Fruit fly (Drosophila melanogaster): ENCODE results near the gene CG7988.
A peak's percentile ranks its signal among the peaks of the same experiment; 100 is the strongest.

Gene CG7988

DNA sequence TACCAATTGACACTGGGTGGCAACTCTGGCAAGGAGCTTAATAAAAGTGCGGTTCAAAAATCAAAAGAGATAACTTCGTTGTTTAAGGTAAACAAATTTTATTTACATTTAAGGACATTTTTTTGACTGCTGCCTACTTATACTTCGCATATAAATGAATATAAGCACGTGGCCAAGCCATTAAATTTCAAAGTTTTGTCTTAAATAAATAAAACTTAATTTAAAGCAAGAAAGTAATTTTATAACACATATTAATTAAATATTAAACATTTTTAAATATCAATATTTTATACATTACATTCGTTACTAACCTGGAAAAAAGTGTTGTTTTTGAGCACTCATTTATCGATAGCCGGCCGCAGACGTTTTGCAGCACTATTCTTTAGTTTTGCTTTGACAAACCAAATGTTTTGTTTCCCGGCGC lies 31.6 kb upstream of the CG7988 start, which contains the start of the genes CG12321 and MED17 (continued):
- peak; percentile 88 for TF ChIP-seq E2f1 (GFP tag; IDR thresholded peaks at IDR 0.05)
- TF ChIP-seq E2f2 (GFP tag; IDR thresholded peaks at IDR 0.05): peak; percentile 73
- peak; percentile 54 for TF ChIP-seq CG10274 (GFP tag; optimal IDR thresholded peaks at IDR 0.05)
- TF ChIP-seq gem (tag; optimal IDR thresholded peaks at IDR 0.05): peak; percentile 92
- TF ChIP-seq CG2875 (GFP tag; optimal IDR thresholded peaks at IDR 0.05): peak; percentile 79
- TF ChIP-seq CG34422 (GFP tag; IDR thresholded peaks at IDR 0.05): peak; percentile 89
- TF ChIP-seq Fer2 (tag; optimal IDR thresholded peaks at IDR 0.05): peak; percentile 71
- no peak for TF ChIP-seq z (GFP tag; IDR thresholded peaks at IDR 0.05)
- TF ChIP-seq nau (GFP tag; optimal IDR thresholded peaks at IDR 0.05): no peak
- peak; percentile 90 for TF ChIP-seq bcd (GFP tag; optimal IDR thresholded peaks at IDR 0.05)
- TF ChIP-seq eve (GFP tag; optimal IDR thresholded peaks at IDR 0.05): no peak
- no peak for TF ChIP-seq btn (GFP tag; optimal IDR thresholded peaks at IDR 0.05)
- TF ChIP-seq bowl (GFP tag; IDR thresholded peaks at IDR 0.05): no peak
- TF ChIP-seq CG18262 (tag; optimal IDR thresholded peaks at IDR 0.05): peak; percentile 90
- no peak for TF ChIP-seq maf-S (GFP tag; optimal IDR thresholded peaks at IDR 0.05)
- peak; percentile 89 for TF ChIP-seq CG4820 (GFP tag; optimal IDR thresholded peaks at IDR 0.05)
- TF ChIP-seq sr (GFP tag; IDR thresholded peaks at IDR 0.05): no peak
- peak; percentile 75 for TF ChIP-seq stwl (tag; optimal IDR thresholded peaks at IDR 0.05)
- TF ChIP-seq seq (GFP tag; IDR thresholded peaks at IDR 0.05): peak; percentile 75
- TF ChIP-seq CG12942 (GFP tag; optimal IDR thresholded peaks at IDR 0.05): peak; percentile 91
- peak; percentile 67 for TF ChIP-seq ro (GFP tag; IDR thresholded peaks at IDR 0.05)
- no peak for TF ChIP-seq CG7745 (tag; optimal IDR thresholded peaks at IDR 0.05)
- peak; percentile 78 for TF ChIP-seq D19B (GFP tag; optimal IDR thresholded peaks at IDR 0.05)
- TF ChIP-seq Ravus (GFP tag; IDR thresholded peaks at IDR 0.05): peak; percentile 27; the same call in 1 of the 2 replicates
- peak; percentile 100 for TF ChIP-seq Meics (GFP tag; optimal IDR thresholded peaks at IDR 0.05)
- peak; percentile 94 for TF ChIP-seq Abd-B (GFP tag; optimal IDR thresholded peaks at IDR 0.05)
- no peak; the same call in 1 of the 2 replicates for TF ChIP-seq sens-2 (GFP tag; IDR thresholded peaks at IDR 0.05)
- TF ChIP-seq jigr1 (GFP tag; IDR thresholded peaks at IDR 0.05): peak; percentile 56; the same call in 1 of the 3 replicates
- no peak for TF ChIP-seq corto (GFP tag; optimal IDR thresholded peaks at IDR 0.05)
- TF ChIP-seq Dad (GFP tag; optimal IDR thresholded peaks at IDR 0.05): no peak
- TF ChIP-seq fd102C (GFP tag; optimal IDR thresholded peaks at IDR 0.05): no peak
- no peak for TF ChIP-seq Kr (GFP tag; optimal IDR thresholded peaks at IDR 0.05)
- peak; percentile 41 for TF ChIP-seq CG10565 (GFP tag; optimal IDR thresholded peaks at IDR 0.05)
- no peak for TF ChIP-seq hth (optimal IDR thresholded peaks at IDR 0.05)
- peak; percentile 80 for TF ChIP-seq CG11093 (GFP tag; IDR thresholded peaks at IDR 0.05)
- TF ChIP-seq CG11398 (GFP tag; optimal IDR thresholded peaks at IDR 0.05): no peak
- no peak for TF ChIP-seq pan (optimal IDR thresholded peaks at IDR 0.05)
- TF ChIP-seq pan (GFP tag; optimal IDR thresholded peaks at IDR 0.05 in 1 of 2, IDR thresholded peaks at IDR 0.05 in 1 of 2): peak in 1 of 2 experiments; percentile 88
- TF ChIP-seq tap (tag; optimal IDR thresholded peaks at IDR 0.05): peak; percentile 52
- no peak for TF ChIP-seq chinmo (GFP tag; IDR thresholded peaks at IDR 0.05; ENCODE audit: partially characterized antibody)
- peak; percentile 40 for TF ChIP-seq CG8089 (GFP tag; optimal IDR thresholded peaks at IDR 0.05)
- TF ChIP-seq ttk (GFP tag; IDR thresholded peaks at IDR 0.05): peak; percentile 78
- no peak for TF ChIP-seq disco-r (GFP tag; optimal IDR thresholded peaks at IDR 0.05)
- peak; percentile 88 for TF ChIP-seq PHDP (tag; optimal IDR thresholded peaks at IDR 0.05)
- TF ChIP-seq CG14667 (GFP tag; IDR thresholded peaks at IDR 0.05): peak; percentile 79
- peak; percentile 54; the same call in 1 of the 2 replicates for TF ChIP-seq CG11696 (GFP tag; IDR thresholded peaks at IDR 0.05)
- TF ChIP-seq CG6272 (GFP tag; IDR thresholded peaks at IDR 0.05): peak; percentile 86
- no peak for TF ChIP-seq CG9876 (GFP tag; optimal IDR thresholded peaks at IDR 0.05)
- TF ChIP-seq ems (GFP tag; optimal IDR thresholded peaks at IDR 0.05): no peak
- TF ChIP-seq CG10431 (GFP tag; optimal IDR thresholded peaks at IDR 0.05): peak; percentile 51
- TF ChIP-seq Elba2 (GFP tag; optimal IDR thresholded peaks at IDR 0.05): peak; percentile 55
- peak; percentile 89 for TF ChIP-seq lbe (GFP tag; optimal IDR thresholded peaks at IDR 0.05)

Data from whole organism, embryonic.